Worm (Caenorhabditis elegans) whole organism, dauer: ENCODE measurements around the gene spe-51.
"Not testable (repeated sequence)": the region's sequence is repeated elsewhere in the genome, so short reads cannot be mapped to it uniquely, and the experiment has no call there.

Experiments
- unc-62 ChIP-seq: sonication (generic microtip); optimal IDR thresholded peaks from 2 replicates; lab custom pipeline; 2017; ENCODE audit warnings: missing biosample characterization, missing genetic modification reagents, missing genetic modification characterization

The spe-51 gene

DNA sequence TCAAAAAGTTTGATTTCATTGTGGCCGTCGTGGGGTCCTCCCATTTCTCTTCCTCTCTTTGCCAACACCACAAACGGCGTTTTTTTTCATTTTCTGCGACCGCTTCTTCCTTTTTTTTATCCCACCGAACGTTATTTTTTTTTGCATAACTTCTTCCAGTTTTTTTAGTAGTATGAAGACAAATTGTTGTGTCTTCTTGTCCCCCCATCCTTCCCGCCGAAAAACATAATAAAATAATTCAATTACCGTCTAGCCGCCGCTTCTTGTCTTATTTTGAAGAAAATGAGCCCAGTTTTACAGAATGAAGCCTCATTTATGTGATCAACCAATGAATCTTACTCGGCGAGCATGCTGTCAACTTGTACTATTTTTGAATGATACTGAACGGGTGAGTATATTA lies 23.3 kb upstream of the spe-51 start, which contains the start of gene F29B9.12:
TSS of gene F29B9.12 (plus strand) at position 301 of the 400 bp plus-strand sequence.
- no peak for TF ChIP-seq unc-62 (GFP tag; lab: Kevin White, UChicago)

DNA sequence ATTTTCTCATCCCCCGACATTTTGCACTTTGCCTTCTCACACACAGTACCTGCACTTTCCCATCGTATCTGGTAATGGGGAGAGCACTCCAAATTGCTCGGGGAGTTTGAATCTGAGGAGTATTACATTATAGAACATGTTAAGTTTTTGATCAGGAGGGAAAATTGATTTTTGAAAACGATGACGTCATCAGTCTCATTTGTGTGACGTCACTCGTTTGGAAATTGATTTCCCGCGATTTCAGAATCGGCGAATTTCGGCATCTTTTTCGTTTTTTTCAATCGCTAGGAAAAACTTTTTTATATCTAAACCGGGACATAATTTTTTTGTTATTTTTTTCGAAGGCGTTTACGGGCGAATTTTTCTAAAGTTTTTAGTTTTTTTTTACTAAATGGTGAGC lies 19.2 kb upstream of the spe-51 start:
- TF ChIP-seq unc-62 (GFP tag; lab: Kevin White, UChicago): no peak

DNA sequence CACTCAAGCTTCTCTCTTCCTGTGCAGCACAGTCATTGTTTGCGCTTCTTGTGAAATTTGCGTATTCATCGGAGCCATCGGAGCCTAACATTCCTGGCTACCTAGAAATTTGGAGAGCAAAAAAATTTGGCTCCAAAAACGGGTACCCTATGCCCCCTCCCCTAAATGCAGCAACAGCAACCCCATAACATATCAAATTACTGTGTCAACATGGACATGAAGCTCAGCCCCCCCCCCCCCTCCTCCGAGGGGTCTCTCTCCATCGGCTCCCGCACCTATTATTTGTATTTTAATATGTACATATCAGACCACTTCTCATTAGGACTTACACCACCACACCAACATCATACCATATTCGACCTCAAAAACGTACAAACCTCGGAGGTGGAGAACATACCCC lies 18.2 kb upstream of the spe-51 start:
- no peak for TF ChIP-seq unc-62 (GFP tag; lab: Kevin White, UChicago)

DNA sequence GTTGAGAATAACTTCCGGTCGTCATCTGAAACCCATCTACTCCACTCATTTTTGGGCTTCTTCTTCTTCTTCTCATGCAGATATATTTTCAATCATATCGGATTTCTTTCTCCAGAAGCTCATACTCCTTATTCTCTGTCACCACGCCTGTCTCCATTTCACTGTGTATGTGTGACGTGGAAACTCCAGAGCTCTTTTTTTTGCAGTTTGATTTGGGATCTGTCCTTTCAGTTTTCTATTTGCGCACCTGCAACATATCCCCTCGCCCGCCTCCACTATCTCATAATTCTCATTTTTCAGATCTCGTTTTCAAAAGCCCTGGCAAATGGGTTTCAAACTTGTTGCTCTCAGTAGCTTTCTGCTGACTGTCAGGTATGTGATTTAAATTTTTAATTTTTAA lies 13.8 kb upstream of the spe-51 start, which contains the start of gene kin-36:
TSS of gene kin-36 (plus strand) at position 301 of the 400 bp plus-strand sequence.
- TF ChIP-seq unc-62 (GFP tag; lab: Kevin White, UChicago): no peak

DNA sequence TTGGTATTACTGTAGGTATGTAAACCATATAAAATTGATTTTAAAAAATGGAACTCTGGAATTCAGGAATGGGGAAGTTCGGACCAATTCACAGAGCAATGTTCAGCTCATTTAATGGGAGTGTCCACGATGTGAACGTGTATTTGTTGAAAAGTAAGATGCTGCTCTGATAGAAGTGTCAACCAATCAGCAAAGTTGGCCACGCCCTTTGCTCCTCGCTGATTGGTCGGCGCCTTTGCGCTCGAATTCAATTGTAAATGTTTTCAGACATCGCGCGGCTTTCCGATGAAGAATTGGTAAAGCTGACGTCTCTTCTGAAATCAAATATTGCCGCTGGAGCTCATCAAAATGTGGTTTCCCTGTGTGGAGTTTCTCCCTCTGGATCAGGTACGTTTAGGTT lies 9.4 kb upstream of the spe-51 start:
- TF ChIP-seq unc-62 (GFP tag; lab: Kevin White, UChicago): no peak

DNA sequence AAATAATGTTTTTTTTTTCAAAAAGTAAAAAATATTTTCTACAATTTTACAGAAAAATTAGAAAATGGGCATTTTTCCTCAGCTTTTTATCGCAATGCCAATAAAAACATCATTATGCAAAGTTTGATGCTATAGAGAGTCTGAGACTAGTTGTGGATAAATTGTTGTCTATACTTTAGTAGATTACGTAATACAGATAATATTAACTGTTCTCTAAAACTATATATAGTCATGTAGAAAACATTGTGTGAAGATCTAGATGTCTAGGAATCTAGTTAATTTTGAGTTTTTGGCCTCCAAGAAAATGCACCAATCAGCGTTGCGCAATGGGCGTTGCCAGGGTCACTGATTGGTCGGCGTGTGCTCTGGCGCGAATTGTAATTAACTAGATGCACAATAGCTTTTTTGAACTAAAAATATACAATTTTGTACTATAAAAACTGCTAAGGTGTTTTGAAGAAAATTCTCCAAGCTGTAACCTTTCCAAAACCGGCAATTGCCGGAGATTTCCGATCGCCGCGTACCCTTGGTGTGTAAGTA lies 6.2 kb upstream of the spe-51 start:
- no peak for TF ChIP-seq unc-62 (GFP tag; lab: Kevin White, UChicago)

DNA sequence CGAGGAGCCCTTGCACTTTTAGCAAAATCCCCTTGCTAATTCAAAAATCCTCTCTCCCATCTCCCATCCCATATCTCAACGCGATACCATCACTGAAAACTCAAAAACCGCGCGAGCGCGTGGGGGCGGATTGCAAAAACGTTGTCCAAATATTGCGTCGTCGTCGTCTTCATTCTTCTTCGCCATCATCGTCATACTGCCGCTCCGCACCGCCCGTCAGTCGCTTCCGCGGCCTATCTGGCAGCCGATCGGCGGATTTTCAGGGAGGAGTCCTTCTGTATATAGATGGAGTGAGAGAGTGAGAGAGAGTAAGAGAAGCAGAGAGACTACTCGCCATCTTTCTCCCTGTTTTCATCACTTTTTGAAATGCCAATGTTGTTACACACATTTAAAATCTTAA lies 5.7 kb upstream of the spe-51 start:
- TF ChIP-seq unc-62 (GFP tag; lab: Kevin White, UChicago): no peak

DNA sequence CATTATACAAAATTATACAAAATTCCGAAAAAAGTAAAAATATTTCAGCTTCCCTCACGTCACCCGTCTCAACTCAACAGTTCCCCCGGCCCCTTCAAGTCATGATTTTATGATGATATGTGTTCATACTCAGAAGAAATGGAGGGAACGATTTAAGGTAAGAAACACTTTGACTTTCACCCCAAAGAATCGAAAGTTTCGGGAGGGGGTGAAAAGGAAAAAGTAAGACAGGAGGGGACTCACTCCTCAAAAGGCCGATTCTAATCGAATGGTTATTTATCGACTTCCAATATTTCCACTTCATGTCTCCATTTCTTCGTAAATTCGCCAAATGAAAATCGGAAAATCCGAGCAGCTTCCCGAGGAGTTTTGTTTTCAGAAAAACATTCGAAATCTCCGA lies 4.3 kb upstream of the spe-51 start, which contains the start of gene bus-4:
TSS of gene bus-4 (plus strand) at position 49 of the 400 bp plus-strand sequence.
- TF ChIP-seq unc-62 (GFP tag; lab: Kevin White, UChicago): no peak

DNA sequence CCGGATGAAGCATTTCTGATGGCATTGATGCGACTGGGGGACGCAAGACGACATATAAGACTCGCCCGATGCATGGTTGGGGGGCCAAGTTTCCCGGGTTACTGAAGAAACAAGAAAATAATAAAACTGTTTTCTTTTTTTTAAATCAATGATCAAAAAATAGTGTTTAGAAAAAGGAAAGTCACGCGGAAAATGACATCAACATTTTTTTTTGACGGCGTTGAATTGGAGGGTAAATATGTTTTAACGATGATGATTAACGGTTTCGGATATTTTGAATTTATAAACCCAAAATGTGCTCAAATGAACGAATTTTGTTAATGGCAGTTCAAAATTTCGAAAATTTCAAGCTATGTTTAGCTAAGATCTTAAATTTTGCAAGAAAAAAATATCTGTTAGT lies 11.3 kb downstream of the spe-51 start, which contains the start of gene ogdh-1:
TSS of gene ogdh-1 (minus strand) at position 101 of the 400 bp plus-strand sequence.
- no peak for TF ChIP-seq unc-62 (GFP tag; lab: Kevin White, UChicago)

DNA sequence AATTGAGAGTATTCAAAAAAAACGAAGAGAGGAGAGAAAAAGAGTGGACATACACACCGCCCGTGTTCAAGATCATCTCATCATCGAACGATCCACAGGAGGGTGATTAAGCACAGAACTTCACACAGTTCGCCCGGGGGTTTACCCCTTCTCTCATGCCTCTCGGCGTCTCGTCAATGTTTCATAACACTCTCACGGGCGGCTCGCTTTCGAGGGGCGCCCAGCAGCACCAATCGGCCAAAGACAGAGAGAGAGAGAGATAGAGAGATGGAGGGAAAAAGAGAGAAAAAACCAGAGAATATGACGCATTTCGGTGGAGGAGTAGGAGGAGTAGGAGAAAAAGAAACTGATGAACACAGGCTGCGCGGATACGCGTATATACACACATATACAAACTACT lies 12.6 kb downstream of the spe-51 start:
- TF ChIP-seq unc-62 (GFP tag; lab: Kevin White, UChicago): no peak

DNA sequence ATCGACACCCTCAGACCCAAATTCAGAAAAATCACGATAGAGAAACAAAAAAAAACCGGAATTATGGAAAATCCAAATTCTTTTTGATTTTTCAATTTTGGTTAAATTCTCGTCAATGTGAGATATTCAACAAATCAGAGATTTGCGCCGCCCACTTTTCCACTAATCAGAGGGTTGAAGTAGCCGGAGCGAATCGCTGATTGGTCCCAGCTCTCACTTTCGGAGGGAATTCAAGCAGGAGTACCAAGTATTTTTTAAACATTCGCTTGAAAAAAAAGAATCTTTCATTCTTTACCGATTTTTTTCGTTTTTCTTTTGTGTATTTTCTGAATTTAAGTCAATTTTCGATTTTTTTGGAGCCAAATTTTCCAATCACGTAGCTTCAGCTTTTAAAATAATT lies 13.4 kb downstream of the spe-51 start:
- TF ChIP-seq unc-62 (GFP tag; lab: Kevin White, UChicago): no peak

DNA sequence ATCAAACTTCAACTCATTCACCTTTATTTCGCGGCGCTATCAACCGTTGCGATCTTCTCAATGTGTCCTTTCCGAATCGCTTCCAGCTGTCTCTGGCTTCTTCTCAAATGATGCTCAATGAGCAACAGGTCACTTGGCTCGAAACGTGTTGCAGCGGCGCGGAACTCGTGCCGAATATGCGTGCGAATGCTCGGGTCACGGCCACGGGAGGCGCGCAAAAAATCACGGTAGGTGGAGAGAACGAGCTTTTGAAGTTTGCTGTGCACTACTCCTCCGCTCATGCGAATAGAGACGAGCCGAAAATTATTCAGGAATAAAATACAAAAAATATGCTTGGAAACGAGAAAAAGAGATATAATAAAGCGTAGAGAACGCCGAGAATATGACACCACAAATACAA lies 17.9 kb downstream of the spe-51 start, which contains the start of gene cif-1:
TSS of gene cif-1 (minus strand) at position 297 of the 400 bp plus-strand sequence.
- no peak for TF ChIP-seq unc-62 (GFP tag; lab: Kevin White, UChicago)

DNA sequence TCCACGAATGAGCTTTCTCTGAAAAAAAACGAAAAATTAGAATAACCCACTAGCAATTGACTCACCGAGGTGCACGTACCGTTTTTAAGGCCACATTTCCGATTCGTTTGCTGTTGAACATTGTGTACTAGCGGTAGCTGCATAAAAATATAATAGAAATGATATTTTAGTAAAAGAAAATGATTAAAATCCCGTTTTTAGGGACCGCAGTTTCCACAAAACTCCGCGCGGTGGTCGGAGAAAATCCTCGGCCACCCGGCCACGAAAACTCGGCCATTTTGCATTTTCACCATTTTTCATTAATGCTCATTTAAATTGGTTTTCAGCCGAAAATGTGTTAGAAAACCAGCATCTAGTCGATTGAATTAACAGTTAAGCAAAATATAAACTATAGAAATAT lies 19.8 kb downstream of the spe-51 start, which contains the start of gene yars-2:
TSS of gene yars-2 (minus strand) at position 249 of the 400 bp plus-strand sequence.
- no peak for TF ChIP-seq unc-62 (GFP tag; lab: Kevin White, UChicago)

DNA sequence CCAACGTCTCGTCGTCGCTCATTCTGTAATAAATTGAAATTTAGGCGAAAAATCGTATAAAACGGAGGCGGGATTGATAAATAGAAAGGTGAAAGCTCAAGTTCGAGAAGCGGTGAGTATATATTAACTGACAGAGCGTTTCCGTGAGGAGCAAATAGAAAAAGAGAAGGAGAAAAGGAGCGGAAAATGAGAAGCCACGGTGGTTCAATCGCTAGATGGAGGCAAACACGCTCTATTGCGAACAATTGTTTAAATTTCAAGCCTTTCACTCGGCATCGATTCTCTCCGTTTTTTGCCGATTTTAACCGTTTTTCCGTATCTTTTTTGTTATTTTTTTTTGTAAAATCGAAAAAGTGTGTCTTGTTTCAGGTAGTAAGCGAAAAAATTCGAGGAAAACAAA lies 23.2 kb downstream of the spe-51 start, which contains the start of gene miro-1:
TSS of gene miro-1 (minus strand) at position 23 of the 400 bp plus-strand sequence.
- not testable (repeated sequence) for TF ChIP-seq unc-62 (GFP tag; lab: Kevin White, UChicago)

DNA sequence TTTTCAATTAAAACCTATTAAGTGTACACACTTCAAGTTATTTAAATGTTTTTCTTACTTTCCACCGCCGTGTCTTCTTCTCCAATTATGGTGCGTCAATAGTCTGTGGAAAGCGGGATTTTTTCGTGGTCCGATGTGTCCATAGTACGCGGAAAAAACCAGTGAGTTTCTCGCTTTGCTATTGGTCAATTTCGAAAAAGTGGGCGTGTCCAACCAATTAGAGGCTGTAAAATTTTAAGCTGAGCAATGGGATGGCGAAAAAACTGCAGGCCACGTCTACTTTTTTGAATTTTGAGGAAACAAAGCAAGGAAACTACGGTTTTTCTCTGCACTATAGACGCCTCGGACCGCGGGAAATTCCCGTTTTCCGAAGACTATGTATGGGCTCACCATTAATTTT lies 31.1 kb downstream of the spe-51 start:
- no peak for TF ChIP-seq unc-62 (GFP tag; lab: Kevin White, UChicago)

DNA sequence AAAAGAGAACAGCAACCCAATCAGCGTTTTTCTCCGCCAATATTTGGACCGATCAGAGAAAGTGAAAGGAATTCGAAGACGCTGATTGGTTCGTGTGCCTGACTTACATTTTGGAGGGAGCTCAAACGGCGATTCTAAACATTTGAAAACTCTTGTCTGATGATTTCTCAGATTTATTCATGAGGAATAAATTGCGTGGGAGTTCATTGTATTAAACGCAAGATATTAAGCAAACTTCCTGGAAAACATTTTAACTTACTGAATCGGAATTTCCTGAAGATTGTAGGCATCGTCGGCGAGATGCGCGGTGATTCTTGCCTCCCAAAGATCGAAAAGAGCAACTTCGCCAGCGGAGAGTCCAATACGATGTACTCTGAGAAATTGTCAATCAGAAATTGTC lies 32.0 kb downstream of the spe-51 start, which contains the start of gene K08F11.1:
TSS of gene K08F11.1 (plus strand) at position 301 of the 400 bp plus-strand sequence.
- TF ChIP-seq unc-62 (GFP tag; lab: Kevin White, UChicago): no peak

DNA sequence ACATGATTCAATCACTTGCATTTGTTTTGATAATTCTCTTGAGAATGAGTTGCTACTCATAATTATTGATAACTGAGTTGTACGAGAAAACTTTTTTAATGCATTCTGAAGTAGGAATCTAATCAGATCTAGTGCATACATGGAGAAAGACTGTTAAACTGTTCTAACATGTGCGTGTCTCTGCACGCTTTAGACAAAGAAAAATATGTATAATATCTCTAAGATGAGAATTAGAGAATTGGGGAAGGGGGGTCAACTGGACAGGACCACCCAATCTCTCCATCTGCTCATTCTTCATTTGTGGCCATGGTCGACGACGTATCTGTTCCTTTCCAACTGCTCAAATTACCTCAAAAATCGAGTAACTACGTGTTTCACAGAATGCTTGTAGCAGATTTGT lies 44.7 kb downstream of the spe-51 start, which contains the start of gene fbxb-78:
TSS of gene fbxb-78 (plus strand) at position 301 of the 400 bp plus-strand sequence.
- no peak for TF ChIP-seq unc-62 (GFP tag; lab: Kevin White, UChicago)
